Worm (Caenorhabditis elegans): ENCODE measurements around the gene R07B7.2.

ce11 chrV:12095865-12096264 is 36.3 kb upstream of the R07B7.2 start, which contains the start of gene nhr-207:
- no peak for TF ChIP-seq ztf-4 (tag; optimal IDR thresholded peaks at IDR 0.05)
- TF ChIP-seq nhr-90 (tag; optimal IDR thresholded peaks at IDR 0.05; ENCODE audit: poor library complexity) = no peak
- no peak for TF ChIP-seq nhr-77 (tag; optimal IDR thresholded peaks at IDR 0.05)
- no peak for TF ChIP-seq hlh-17 (GFP tag; optimal IDR thresholded peaks at IDR 0.05; ENCODE audit: borderline replicate concordance)
- no peak for TF ChIP-seq aha-1 (tag; optimal IDR thresholded peaks at IDR 0.05)
- TF ChIP-seq sptf-1 (tag; optimal IDR thresholded peaks at IDR 0.05) = no peak
- no peak for TF ChIP-seq nhr-28 (tag; optimal IDR thresholded peaks at IDR 0.05)
- no peak for TF ChIP-seq nhr-237 (tag; optimal IDR thresholded peaks at IDR 0.05)
- TF ChIP-seq skn-1 (tag; optimal IDR thresholded peaks at IDR 0.05) = peak; percentile 34
- TF ChIP-seq fkh-10 (GFP tag; optimal IDR thresholded peaks at IDR 0.05) = no peak
- TF ChIP-seq blmp-1 (tag; optimal IDR thresholded peaks at IDR 0.05) = no peak
- no peak for TF ChIP-seq ama-1 (optimal IDR thresholded peaks at IDR 0.05)
- TF ChIP-seq jun-1 (tag; optimal IDR thresholded peaks at IDR 0.05) = peak; percentile 49

Measured in whole organism, L1 larva.